Worm (Caenorhabditis elegans) whole organism, L4 larva: ENCODE measurements around the gene K02A6.3.
A peak's percentile ranks its signal among the peaks of the same experiment; 100 is the strongest.

Source experiments
- D1046.2 ChIP-seq: fragments of 200-800 bp; sonication (Bioruptor generic); IDR thresholded peaks from 2 replicates; pipeline ENCODE4 v1.3.6; 2022; ENCODE audit warnings: missing genetic modification characterization, missing compliant biosample characterization
- F10B5.3 ChIP-seq: sonication (generic microtip); optimal IDR thresholded peaks from 2 replicates; lab custom pipeline; 2016; ENCODE audit warnings: mild to moderate bottlenecking, missing genetic modification characterization, missing compliant biosample characterization
- F44E2.7 ChIP-seq: fragments of 200-800 bp; sonication (Bioruptor generic); IDR thresholded peaks from 2 replicates; pipeline ENCODE4 v2.1.2; 2022; ENCODE audit warnings: missing genetic modification characterization, missing compliant biosample characterization
- R02D3.7 ChIP-seq: fragments of 150-350 bp; sonication (generic microtip); optimal IDR thresholded peaks from 3 replicates; lab custom pipeline; 2014; ENCODE audit warnings: missing biosample characterization, missing genetic modification characterization
- T20F7.1 ChIP-seq: fragments of 200-800 bp; sonication (Bioruptor generic); optimal IDR thresholded peaks from 2 replicates; lab custom pipeline; 2018; ENCODE audit warnings: mild to moderate bottlenecking, missing genetic modification characterization, missing compliant biosample characterization
- T26A8.4 ChIP-seq: fragments of 200-800 bp; sonication (Bioruptor generic); IDR thresholded peaks from 2 replicates; pipeline ENCODE4 v1.3.6; 2022; ENCODE audit warnings: missing genetic modification characterization, missing compliant biosample characterization
- Y105C5A.15 ChIP-seq: fragments of 200-800 bp; sonication (Bioruptor generic); IDR thresholded peaks from 2 replicates; pipeline ENCODE4 v1.3.6; 2022; ENCODE audit warnings: missing genetic modification characterization, missing compliant biosample characterization
- Y48G9A.11 ChIP-seq: fragments of 200-800 bp; sonication (Bioruptor generic); IDR thresholded peaks from 2 replicates; pipeline ENCODE4 v1.3.6; 2022; ENCODE audit warnings: missing genetic modification reagents, missing genetic modification characterization, missing compliant biosample characterization
- Y5F2A.4 ChIP-seq: fragments of 200-800 bp; sonication (Bioruptor generic); optimal IDR thresholded peaks from 2 replicates; lab custom pipeline; 2018; ENCODE audit warnings: mild to moderate bottlenecking, missing genetic modification characterization, missing compliant biosample characterization
- ceh-32 ChIP-seq: sonication (generic microtip); optimal IDR thresholded peaks from 2 replicates; lab custom pipeline; 2016; ENCODE audit warnings: mild to moderate bottlenecking, missing genetic modification characterization, missing compliant biosample characterization; ENCODE audit not compliant: poor library complexity
- ceh-62 ChIP-seq: sonication (generic microtip); optimal IDR thresholded peaks from 2 replicates; lab custom pipeline; 2017; ENCODE audit warnings: missing biosample characterization, missing genetic modification characterization
- cey-2 ChIP-seq: sonication (generic microtip); optimal IDR thresholded peaks from 3 replicates; lab custom pipeline; 2017; ENCODE audit warnings: missing genetic modification characterization, mild to moderate bottlenecking, missing compliant biosample characterization, antibody characterized with exemption, borderline replicate concordance; ENCODE audit not compliant: insufficient read depth
- daf-16 ChIP-seq, 3 experiments: sonication (generic microtip); optimal IDR thresholded peaks; 2 replicates each; lab custom pipeline; 2016 to 2017; ENCODE audit warnings: missing genetic modification characterization in 3 of 3, missing genetic modification reagents in 3 of 3, mild to moderate bottlenecking in 2 of 3, missing compliant biosample characterization in 2 of 3, missing biosample characterization in 1 of 3, moderate library complexity in 1 of 3
- dmd-6 ChIP-seq: fragments of 200-800 bp; sonication (Bioruptor generic); IDR thresholded peaks from 2 replicates; pipeline ENCODE4 v1.3.6; 2022; ENCODE audit warnings: missing genetic modification reagents, missing genetic modification characterization, missing compliant biosample characterization
- dmd-9 ChIP-seq: fragments of 200-800 bp; sonication (Bioruptor generic); IDR thresholded peaks from 2 replicates; pipeline ENCODE4 v1.3.6; 2022; ENCODE audit warnings: missing genetic modification reagents, missing genetic modification characterization, missing compliant biosample characterization
- dpl-1 ChIP-seq: fragments of 150-350 bp; optimal IDR thresholded peaks from 2 replicates; lab custom pipeline; 2014; ENCODE audit warnings: missing biosample characterization, missing genetic modification reagents, missing genetic modification characterization
- dve-1 ChIP-seq: sonication (generic microtip); optimal IDR thresholded peaks from 2 replicates; lab custom pipeline; 2017; ENCODE audit warnings: antibody characterized with exemption, mild to moderate bottlenecking, missing genetic modification characterization, missing compliant biosample characterization; ENCODE audit not compliant: insufficient read depth
- egl-43 ChIP-seq: fragments of 200-800 bp; sonication (Bioruptor generic); IDR thresholded peaks from 2 replicates; pipeline ENCODE4 v1.3.6; 2022; ENCODE audit warnings: missing genetic modification reagents, missing genetic modification characterization, missing compliant biosample characterization
- fkh-10 ChIP-seq: fragments of 150-350 bp; optimal IDR thresholded peaks from 2 replicates; lab custom pipeline; 2014; ENCODE audit warnings: missing biosample characterization, missing genetic modification reagents, missing genetic modification characterization
- gei-8 ChIP-seq: fragments of 200-800 bp; sonication (Bioruptor generic); optimal IDR thresholded peaks from 2 replicates; lab custom pipeline; 2018; ENCODE audit warnings: mild to moderate bottlenecking, missing genetic modification characterization, missing compliant biosample characterization
- hlh-11 ChIP-seq: fragments of 200-800 bp; sonication (Bioruptor generic); optimal IDR thresholded peaks from 2 replicates; lab custom pipeline; 2018; ENCODE audit warnings: mild to moderate bottlenecking, missing genetic modification characterization, missing compliant biosample characterization
- hlh-30 ChIP-seq: sonication (generic microtip); optimal IDR thresholded peaks from 2 replicates; lab custom pipeline; 2017; ENCODE audit warnings: antibody characterized with exemption, mild to moderate bottlenecking, missing genetic modification characterization, missing compliant biosample characterization; ENCODE audit not compliant: insufficient read depth
- lin-1 ChIP-seq: fragments of 200-800 bp; sonication (Bioruptor generic); IDR thresholded peaks from 2 replicates; pipeline ENCODE4 v1.3.6; 2022; ENCODE audit warnings: missing genetic modification reagents, missing genetic modification characterization, missing compliant biosample characterization
- lin-15B ChIP-seq: fragments of 150-350 bp; sonication (generic microtip); optimal IDR thresholded peaks from 3 replicates; lab custom pipeline; 2014; ENCODE audit warnings: missing biosample characterization, missing genetic modification characterization
- lin-29 ChIP-seq: fragments of 200-800 bp; sonication (Bioruptor generic); IDR thresholded peaks from 2 replicates; pipeline ENCODE4 v1.3.6; 2022; ENCODE audit warnings: missing genetic modification reagents, missing genetic modification characterization, missing compliant biosample characterization
- lin-39 ChIP-seq: fragments of 150-350 bp; optimal IDR thresholded peaks from 2 replicates; lab custom pipeline; 2014; ENCODE audit warnings: missing biosample characterization, missing genetic modification reagents, missing genetic modification characterization
- madf-9 ChIP-seq: fragments of 200-800 bp; sonication (Bioruptor generic); conservative IDR thresholded peaks from 2 replicates; pipeline ENCODE4 v1.3.6; 2022; ENCODE audit warnings: missing genetic modification reagents, missing genetic modification characterization, missing compliant biosample characterization
- mdl-1 ChIP-seq, 2 experiments: fragments of 150-350 bp in 1 of 2; sonication (generic microtip) in 1 of 2; optimal IDR thresholded peaks; 2 replicates each; lab custom pipeline; 2014 to 2017; ENCODE audit warnings: missing biosample characterization in 2 of 2, missing genetic modification characterization in 2 of 2
- mdt-29 ChIP-seq: fragments of 200-800 bp; sonication (Bioruptor generic); IDR thresholded peaks from 2 replicates; pipeline ENCODE4 v1.3.6; 2022; ENCODE audit warnings: missing genetic modification reagents, missing genetic modification characterization, missing compliant biosample characterization
- mep-1 ChIP-seq: fragments of 150-350 bp; sonication (generic microtip); optimal IDR thresholded peaks from 3 replicates; lab custom pipeline; 2014; ENCODE audit warnings: missing biosample characterization, missing genetic modification characterization
- mes-2 ChIP-seq: sonication (generic microtip); optimal IDR thresholded peaks from 2 replicates; lab custom pipeline; 2016; ENCODE audit warnings: missing genotype, mild to moderate bottlenecking, missing genetic modification characterization, missing compliant biosample characterization; ENCODE audit not compliant: poor library complexity, severe bottlenecking
- mxl-3 ChIP-seq: fragments of 200-800 bp; sonication (Bioruptor generic); optimal IDR thresholded peaks from 2 replicates; lab custom pipeline; 2018; ENCODE audit warnings: mild to moderate bottlenecking, missing genetic modification characterization, missing compliant biosample characterization
- nhr-237 ChIP-seq: sonication (generic microtip); optimal IDR thresholded peaks from 2 replicates; lab custom pipeline; 2017; ENCODE audit warnings: missing biosample characterization, missing genetic modification characterization
- nhr-25 ChIP-seq: sonication (generic microtip); optimal IDR thresholded peaks from 2 replicates; lab custom pipeline; 2017; ENCODE audit warnings: missing genetic modification characterization, mild to moderate bottlenecking, missing compliant biosample characterization, antibody characterized with exemption, moderate library complexity, borderline replicate concordance; ENCODE audit not compliant: insufficient read depth
- nhr-28 ChIP-seq: fragments of 150-350 bp; optimal IDR thresholded peaks from 2 replicates; lab custom pipeline; 2014; ENCODE audit warnings: missing biosample characterization, missing genetic modification characterization
- nhr-41 ChIP-seq: fragments of 200-800 bp; sonication (Bioruptor generic); IDR thresholded peaks from 2 replicates; pipeline ENCODE4 v1.3.6; 2022; ENCODE audit warnings: missing genetic modification reagents, missing genetic modification characterization, missing compliant biosample characterization
- nhr-6 ChIP-seq: fragments of 150-350 bp; optimal IDR thresholded peaks from 2 replicates; lab custom pipeline; 2014; ENCODE audit warnings: missing biosample characterization, missing genetic modification characterization
- php-3 ChIP-seq: fragments of 200-800 bp; sonication (Bioruptor generic); IDR thresholded peaks from 2 replicates; pipeline ENCODE4 v1.3.6; 2022; ENCODE audit warnings: missing genetic modification reagents, missing genetic modification characterization, missing compliant biosample characterization
- pqm-1 ChIP-seq: sonication (generic microtip); optimal IDR thresholded peaks from 2 replicates; lab custom pipeline; 2017; ENCODE audit warnings: missing biosample characterization, missing genetic modification characterization
- rbr-2 ChIP-seq: sonication (generic microtip); optimal IDR thresholded peaks from 2 replicates; lab custom pipeline; 2016; ENCODE audit warnings: missing genotype, missing genetic modification characterization, missing compliant biosample characterization
- skn-1 ChIP-seq: fragments of 150-350 bp; optimal IDR thresholded peaks from 2 replicates; lab custom pipeline; 2014; ENCODE audit warnings: missing biosample characterization, missing genetic modification characterization
- snpc-4 ChIP-seq: fragments of 150-350 bp; optimal IDR thresholded peaks from 2 replicates; lab custom pipeline; 2014; ENCODE audit warnings: missing biosample characterization, missing genetic modification characterization
- zag-1 ChIP-seq: fragments of 150-350 bp; optimal IDR thresholded peaks from 2 replicates; lab custom pipeline; 2014; ENCODE audit warnings: missing biosample characterization, missing genetic modification characterization
- zfp-2 ChIP-seq: sonication (generic microtip); optimal IDR thresholded peaks from 2 replicates; lab custom pipeline; 2016; ENCODE audit warnings: mild to moderate bottlenecking, missing genetic modification characterization, missing compliant biosample characterization
- zip-11 ChIP-seq: fragments of 200-800 bp; sonication (Bioruptor generic); IDR thresholded peaks from 2 replicates; pipeline ENCODE4 v1.3.6; 2022; ENCODE audit warnings: missing genetic modification characterization, missing compliant biosample characterization

The K02A6.3 gene

DNA sequence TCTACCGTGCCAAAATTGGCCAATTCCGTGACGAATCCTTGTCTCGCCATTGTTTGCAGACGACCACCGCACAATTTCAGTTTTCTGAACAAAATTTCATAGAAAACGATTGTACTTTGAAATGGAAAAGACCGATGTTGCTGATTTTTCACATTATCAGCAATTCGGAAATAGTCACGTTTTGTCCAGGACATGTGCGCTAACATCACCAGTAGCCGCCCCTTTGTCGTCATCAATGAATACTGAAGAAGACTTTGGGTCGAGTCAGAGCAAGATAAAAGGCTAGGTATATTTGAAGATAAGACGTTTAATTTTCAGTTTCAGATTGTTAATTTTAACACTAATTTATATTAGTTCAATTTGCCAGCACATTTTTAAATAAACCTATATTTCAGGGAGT lies 10.2 kb upstream of the K02A6.3 start, which contains the start of gene endu-2:
TSS of gene endu-2 (plus strand) at position 396 of the 400 bp plus-strand sequence.
- TF ChIP-seq nhr-25 (no peak), gei-8 (no peak), F10B5.3 (tag; lab: Kevin White, UChicago) (no peak), R02D3.7 (tag; lab: Kevin White, UChicago) (no peak), dve-1 (tag; lab: Kevin White, UChicago) (peak; percentile 57), lin-29 (GFP tag; lab: Robert Waterston, UW) (no peak), mdt-29 (GFP tag; lab: Robert Waterston, UW) (no peak), snpc-4 (tag; lab: Kevin White, UChicago) (no peak), egl-43 (GFP tag; lab: Robert Waterston, UW) (no peak), ceh-32 (tag; lab: Kevin White, UChicago) (no peak), dmd-9 (no peak), nhr-28 (tag; lab: Kevin White, UChicago) (peak; percentile 26), dmd-6 (GFP tag; lab: Robert Waterston, UW) (peak; percentile 83), hlh-11 (tag; lab: Kevin White, UChicago) (peak; percentile 61), zag-1 (no peak), lin-1 (no peak), Y5F2A.4 (no peak), zip-11 (GFP tag; lab: Robert Waterston, UW) (no peak), mes-2 (tag; lab: Kevin White, UChicago) (no peak), dpl-1 (GFP tag; lab: Kevin White, UChicago) (no peak), nhr-6 (tag; lab: Kevin White, UChicago) (no peak), daf-16 (GFP tag; optimal IDR thresholded peaks at IDR 0.05; lab: Kevin White, UChicago) (no peak), daf-16 (tag; optimal IDR thresholded peaks at IDR 0.05; lab: Kevin White, UChicago) (peak; percentile 57), php-3 (no peak), nhr-237 (tag; lab: Kevin White, UChicago) (no peak), F44E2.7 (GFP tag; lab: Robert Waterston, UW) (no peak), cey-2 (tag; lab: Kevin White, UChicago) (no peak), rbr-2 (tag; lab: Kevin White, UChicago) (no peak), zfp-2 (tag; lab: Kevin White, UChicago) (no peak), hlh-30 (tag; lab: Kevin White, UChicago) (peak; percentile 47), mep-1 (no peak), T26A8.4 (GFP tag; lab: Robert Waterston, UW) (no peak), lin-15B (tag; lab: Kevin White, UChicago) (no peak), Y105C5A.15 (no peak), nhr-41 (GFP tag; lab: Robert Waterston, UW) (no peak), D1046.2 (GFP tag; lab: Robert Waterston, UW) (no peak), madf-9 (GFP tag; lab: Robert Waterston, UW) (no peak), T20F7.1 (no peak), skn-1 (tag; lab: Kevin White, UChicago) (no peak), fkh-10 (no peak), ceh-62 (tag; lab: Kevin White, UChicago) (no peak), mdl-1 (tag; optimal IDR thresholded peaks at IDR 0.05; lab: Kevin White, UChicago) (peak in 1 of 2 experiments; percentile 35), pqm-1 (tag; lab: Kevin White, UChicago) (peak; percentile 33), lin-39 (tag; lab: Kevin White, UChicago) (no peak), mxl-3 (peak; percentile 39), Y48G9A.11 (GFP tag; lab: Robert Waterston, UW) (no peak)
